Fruit fly (Drosophila melanogaster) whole organism, adult: ENCODE results near the gene CG10993.

ENCODE experiments used
- CG11617 ChIP-seq: fragments of 200-800 bp; sonication (Bioruptor generic); optimal IDR thresholded peaks from 2 replicates; lab custom pipeline; 2017; ENCODE audit warnings: mild to moderate bottlenecking, missing biosample characterization, missing genetic modification reagents, missing genetic modification characterization
- CG12768 ChIP-seq: fragments of 200-800 bp; sonication (Bioruptor generic); optimal IDR thresholded peaks from 2 replicates; lab custom pipeline; 2017; ENCODE audit warnings: missing biosample characterization, missing genetic modification characterization, mild to moderate bottlenecking, moderate library complexity, missing genetic modification reagents
- CG14711 ChIP-seq: fragments of 200-800 bp; sonication (Bioruptor generic); optimal IDR thresholded peaks from 2 replicates; lab custom pipeline; 2018; ENCODE audit warnings: missing biosample characterization, mild to moderate bottlenecking, missing genetic modification characterization, moderate library complexity
- CG1620 ChIP-seq: fragments of 200-800 bp; sonication (Bioruptor generic); optimal IDR thresholded peaks from 2 replicates; lab custom pipeline; 2016; ENCODE audit warnings: missing biosample characterization, missing genetic modification characterization
- CG33017 ChIP-seq: fragments of 200-800 bp; sonication (Bioruptor generic); optimal IDR thresholded peaks from 2 replicates; lab custom pipeline; 2018; ENCODE audit warnings: missing biosample characterization, mild to moderate bottlenecking, missing genetic modification characterization, moderate library complexity
- CG5204 ChIP-seq: fragments of 200-800 bp; sonication (Bioruptor generic); optimal IDR thresholded peaks from 2 replicates; lab custom pipeline; 2016; ENCODE audit warnings: missing biosample characterization, missing genetic modification characterization
- CG7045 ChIP-seq: fragments of 200-800 bp; sonication (Bioruptor generic); optimal IDR thresholded peaks from 2 replicates; lab custom pipeline; 2017; ENCODE audit warnings: missing biosample characterization, mild to moderate bottlenecking, missing genetic modification characterization
- CG7101 ChIP-seq: fragments of 200-800 bp; sonication (Bioruptor generic); optimal IDR thresholded peaks from 2 replicates; lab custom pipeline; 2018; ENCODE audit warnings: missing biosample characterization, mild to moderate bottlenecking, missing genetic modification characterization, moderate library complexity
- Clk ChIP-seq: fragments of 200-800 bp; sonication (Bioruptor generic); optimal IDR thresholded peaks from 2 replicates; lab custom pipeline; 2017; ENCODE audit warnings: missing biosample characterization, missing genetic modification characterization
- Crg-1 ChIP-seq: fragments of 200-800 bp; sonication (Bioruptor generic); optimal IDR thresholded peaks from 2 replicates; lab custom pipeline; 2016; ENCODE audit warnings: missing biosample characterization, missing genetic modification characterization
- Hr96 ChIP-seq: fragments of 200-800 bp; sonication (Bioruptor generic); optimal IDR thresholded peaks from 2 replicates; lab custom pipeline; 2016; ENCODE audit warnings: missing biosample characterization, missing genetic modification characterization
- Mnt ChIP-seq: fragments of 200-800 bp; sonication (Bioruptor generic); optimal IDR thresholded peaks from 2 replicates; lab custom pipeline; 2016; ENCODE audit warnings: missing biosample characterization, mild to moderate bottlenecking, missing genetic modification characterization
- bab1 ChIP-seq: fragments of 200-800 bp; sonication (Bioruptor generic); optimal IDR thresholded peaks from 3 replicates; lab custom pipeline; 2019; ENCODE audit warnings: missing biosample characterization, mild to moderate bottlenecking, missing genetic modification characterization, moderate library complexity
- cic ChIP-seq: fragments of 200-800 bp; sonication (Bioruptor generic); optimal IDR thresholded peaks from 2 replicates; lab custom pipeline; 2017; ENCODE audit warnings: missing biosample characterization, mild to moderate bottlenecking, missing genetic modification characterization, moderate library complexity
- cnc ChIP-seq, 2 experiments: fragments of >200 bp; optimal IDR thresholded peaks; 2 replicates each; lab custom pipeline; 2017
- kay ChIP-seq: fragments of 200-800 bp; sonication (Bioruptor generic); peaks from one replicate; lab custom pipeline; 2016; ENCODE audit warnings: missing biosample characterization, missing genetic modification characterization, borderline replicate concordance
- ovo ChIP-seq: fragments of 200-800 bp; sonication (Bioruptor generic); optimal IDR thresholded peaks from 2 replicates; lab custom pipeline; 2016; ENCODE audit warnings: missing biosample characterization, missing genetic modification characterization
- pad ChIP-seq: fragments of 200-800 bp; sonication (Bioruptor generic); optimal IDR thresholded peaks from 3 replicates; lab custom pipeline; 2017; ENCODE audit warnings: missing biosample characterization, missing genetic modification characterization, mild to moderate bottlenecking, moderate library complexity, missing genetic modification reagents
- tj ChIP-seq: fragments of 200-800 bp; sonication (Bioruptor generic); optimal IDR thresholded peaks from 3 replicates; lab custom pipeline; 2017; ENCODE audit warnings: missing biosample characterization, mild to moderate bottlenecking, missing genetic modification characterization, moderate library complexity
- toe ChIP-seq: fragments of 200-800 bp; sonication (Bioruptor generic); optimal IDR thresholded peaks from 2 replicates; lab custom pipeline; 2016; ENCODE audit warnings: missing biosample characterization, missing genetic modification characterization

Gene CG10993

dm6 chrX:13830029-13830428 lies 39.1 kb upstream of the CG10993 start, which contains the start of gene jub:
TSS of gene jub (minus strand) at chrX:13830317.
- TF ChIP-seq bab1 (GFP tag; lab: Kevin White, UChicago) (peak; percentile 45), CG1620 (GFP tag; lab: Kevin White, UChicago) (no peak), toe (GFP tag; lab: Kevin White, UChicago) (no peak), CG14711 (tag; lab: Kevin White, UChicago) (peak; percentile 32)

- no peak for TF ChIP-seq CG7045 (GFP tag; lab: Kevin White, UChicago)
- TF ChIP-seq kay (GFP tag; lab: Kevin White, UChicago), result no peak
- no peak for TF ChIP-seq ovo (GFP tag; lab: Kevin White, UChicago)
- TF ChIP-seq CG33017 (tag; lab: Kevin White, UChicago), result no peak
- TF ChIP-seq Mnt (GFP tag; lab: Kevin White, UChicago), result no peak
- TF ChIP-seq cic (GFP tag; lab: Kevin White, UChicago), result no peak
- no peak for TF ChIP-seq CG5204 (GFP tag; lab: Kevin White, UChicago)
- no peak for TF ChIP-seq bab1 (GFP tag; lab: Kevin White, UChicago)
- no peak for TF ChIP-seq CG11617 (GFP tag; lab: Kevin White, UChicago)
- TF ChIP-seq CG7101, result no peak
- TF ChIP-seq cnc (optimal IDR thresholded peaks at IDR 0.05; lab: Kevin White, UChicago), result no peak
- no peak for TF ChIP-seq CG14711 (tag; lab: Kevin White, UChicago)
- no peak for TF ChIP-seq Hr96 (GFP tag; lab: Kevin White, UChicago)
Observed at dm6 chrX:13828870-13829269, 38.0 kb upstream of the CG10993 start.

- no peak for TF ChIP-seq Mnt (GFP tag; lab: Kevin White, UChicago)
- TF ChIP-seq CG1620 (GFP tag; lab: Kevin White, UChicago), result no peak
- no peak for TF ChIP-seq CG7045 (GFP tag; lab: Kevin White, UChicago)
- no peak for TF ChIP-seq CG12768 (GFP tag; lab: Kevin White, UChicago)
- no peak for TF ChIP-seq CG33017 (tag; lab: Kevin White, UChicago)
- TF ChIP-seq Crg-1 (GFP tag; lab: Kevin White, UChicago), result no peak
- TF ChIP-seq CG5204 (GFP tag; lab: Kevin White, UChicago), result no peak
- TF ChIP-seq cic (GFP tag; lab: Kevin White, UChicago), result no peak
- no peak for TF ChIP-seq ovo (GFP tag; lab: Kevin White, UChicago)
Observed at dm6 chrX:13822753-13823152, 31.8 kb upstream of the CG10993 start, which contains the start of gene Nup93-1. TSS of gene Nup93-1 (plus strand) at chrX:13822826.

- peak; percentile 49 for TF ChIP-seq CG7101
- TF ChIP-seq Crg-1 (GFP tag; lab: Kevin White, UChicago), result peak; percentile 7
- TF ChIP-seq CG12768 (GFP tag; lab: Kevin White, UChicago), result no peak
- peak; percentile 8 for TF ChIP-seq cic (GFP tag; lab: Kevin White, UChicago)
- peak; percentile 45 for TF ChIP-seq pad (GFP tag; lab: Kevin White, UChicago)
- TF ChIP-seq CG5204 (GFP tag; lab: Kevin White, UChicago), result no peak
- TF ChIP-seq Clk (GFP tag; lab: Kevin White, UChicago), result no peak
- no peak for TF ChIP-seq cnc (optimal IDR thresholded peaks at IDR 0.05; lab: Kevin White, UChicago)
- peak; percentile 29 for TF ChIP-seq ovo (GFP tag; lab: Kevin White, UChicago)
- no peak for TF ChIP-seq toe (GFP tag; lab: Kevin White, UChicago)
- peak; percentile 98 for TF ChIP-seq tj (GFP tag; lab: Kevin White, UChicago)
- no peak for TF ChIP-seq kay (GFP tag; lab: Kevin White, UChicago)
- no peak for TF ChIP-seq CG11617 (GFP tag; lab: Kevin White, UChicago)
- peak; percentile 75 for TF ChIP-seq Mnt (GFP tag; lab: Kevin White, UChicago)
- TF ChIP-seq bab1 (GFP tag; lab: Kevin White, UChicago), result peak; percentile 10
- peak; percentile 23 for TF ChIP-seq CG1620 (GFP tag; lab: Kevin White, UChicago)
- TF ChIP-seq CG33017 (tag; lab: Kevin White, UChicago), result no peak
- no peak for TF ChIP-seq Hr96 (GFP tag; lab: Kevin White, UChicago)
- no peak for TF ChIP-seq CG7045 (GFP tag; lab: Kevin White, UChicago)
- peak; percentile 50 for TF ChIP-seq CG14711 (tag; lab: Kevin White, UChicago)
Observed at dm6 chrX:13821775-13822493, 31.0 kb upstream of the CG10993 start, which contains the start of gene Clic. TSS of gene Clic (minus strand) at chrX:13822307.

dm6 chrX:13821039-13821774 lies 30.3 kb upstream of the CG10993 start:
- peak; percentile 93 for TF ChIP-seq pad (GFP tag; lab: Kevin White, UChicago)
- TF ChIP-seq CG7101, result no peak
- no peak for TF ChIP-seq ovo (GFP tag; lab: Kevin White, UChicago)
